Worm (Caenorhabditis elegans) whole organism, L4 larva: Measurements from ENCODE around the gene R13H4.2.

Experiments
- D1046.2 ChIP-seq: fragments of 200-800 bp; sonication (Bioruptor generic); IDR thresholded peaks from 2 replicates; pipeline ENCODE4 v1.3.6; 2022; ENCODE audit warnings: missing genetic modification characterization, missing compliant biosample characterization
- F10B5.3 ChIP-seq: sonication (generic microtip); optimal IDR thresholded peaks from 2 replicates; lab custom pipeline; 2016; ENCODE audit warnings: mild to moderate bottlenecking, missing genetic modification characterization, missing compliant biosample characterization
- R02D3.7 ChIP-seq: fragments of 150-350 bp; sonication (generic microtip); optimal IDR thresholded peaks from 3 replicates; lab custom pipeline; 2014; ENCODE audit warnings: missing biosample characterization, missing genetic modification characterization
- T20F7.1 ChIP-seq: fragments of 200-800 bp; sonication (Bioruptor generic); optimal IDR thresholded peaks from 2 replicates; lab custom pipeline; 2018; ENCODE audit warnings: mild to moderate bottlenecking, missing genetic modification characterization, missing compliant biosample characterization
- ama-1 ChIP-seq: fragments of 150-350 bp; optimal IDR thresholded peaks from 2 replicates; lab custom pipeline; 2014; ENCODE audit warnings: inconsistent platforms, mixed read lengths
- ceh-20 ChIP-seq: fragments of 200-800 bp; sonication (Bioruptor generic); IDR thresholded peaks from 2 replicates; pipeline ENCODE4 v1.3.6; 2022; ENCODE audit warnings: missing genetic modification reagents, missing genetic modification characterization, missing compliant biosample characterization
- ceh-44 ChIP-seq: fragments of 200-800 bp; sonication (Bioruptor generic); IDR thresholded peaks from 2 replicates; pipeline ENCODE4 v1.3.6; 2022; ENCODE audit warnings: missing genetic modification reagents, missing genetic modification characterization, missing compliant biosample characterization
- ceh-82 ChIP-seq: sonication (generic microtip); optimal IDR thresholded peaks from 2 replicates; lab custom pipeline; 2017; ENCODE audit warnings: missing biosample characterization, missing genetic modification characterization
- ces-1 ChIP-seq: fragments of 150-350 bp; sonication (generic microtip); optimal IDR thresholded peaks from 4 replicates; lab custom pipeline; 2014; ENCODE audit warnings: missing biosample characterization, missing genetic modification reagents, missing genetic modification characterization
- cey-2 ChIP-seq: sonication (generic microtip); optimal IDR thresholded peaks from 3 replicates; lab custom pipeline; 2017; ENCODE audit warnings: missing genetic modification characterization, mild to moderate bottlenecking, missing compliant biosample characterization, antibody characterized with exemption, borderline replicate concordance; ENCODE audit not compliant: insufficient read depth
- daf-12 ChIP-seq: fragments of 150-350 bp; optimal IDR thresholded peaks from 2 replicates; lab custom pipeline; 2014; ENCODE audit warnings: missing biosample characterization, missing genetic modification reagents, missing genetic modification characterization
- dmd-6 ChIP-seq: fragments of 200-800 bp; sonication (Bioruptor generic); IDR thresholded peaks from 2 replicates; pipeline ENCODE4 v1.3.6; 2022; ENCODE audit warnings: missing genetic modification reagents, missing genetic modification characterization, missing compliant biosample characterization
- dpl-1 ChIP-seq: fragments of 150-350 bp; optimal IDR thresholded peaks from 2 replicates; lab custom pipeline; 2014; ENCODE audit warnings: missing biosample characterization, missing genetic modification reagents, missing genetic modification characterization
- dve-1 ChIP-seq: sonication (generic microtip); optimal IDR thresholded peaks from 2 replicates; lab custom pipeline; 2017; ENCODE audit warnings: antibody characterized with exemption, mild to moderate bottlenecking, missing genetic modification characterization, missing compliant biosample characterization; ENCODE audit not compliant: insufficient read depth
- egl-27 ChIP-seq: sonication (generic microtip); optimal IDR thresholded peaks from 3 replicates; lab custom pipeline; 2017; ENCODE audit warnings: missing biosample characterization, missing genetic modification reagents, missing genetic modification characterization
- gei-8 ChIP-seq: fragments of 200-800 bp; sonication (Bioruptor generic); optimal IDR thresholded peaks from 2 replicates; lab custom pipeline; 2018; ENCODE audit warnings: mild to moderate bottlenecking, missing genetic modification characterization, missing compliant biosample characterization
- hif-1 ChIP-seq, 2 experiments: sonication (generic microtip); optimal IDR thresholded peaks; 2 replicates each; lab custom pipeline; 2016 to 2017; ENCODE audit warnings: missing compliant biosample characterization in 2 of 2, missing genetic modification characterization in 2 of 2, missing genetic modification reagents in 2 of 2, missing genotype in 2 of 2, mild to moderate bottlenecking in 1 of 2
- hlh-30 ChIP-seq: sonication (generic microtip); optimal IDR thresholded peaks from 2 replicates; lab custom pipeline; 2017; ENCODE audit warnings: antibody characterized with exemption, mild to moderate bottlenecking, missing genetic modification characterization, missing compliant biosample characterization; ENCODE audit not compliant: insufficient read depth
- lim-7 ChIP-seq: fragments of 200-800 bp; sonication (Bioruptor generic); IDR thresholded peaks from 2 replicates; pipeline ENCODE4 v1.3.6; 2022; ENCODE audit warnings: missing genetic modification characterization, missing compliant biosample characterization
- lin-1 ChIP-seq: fragments of 200-800 bp; sonication (Bioruptor generic); IDR thresholded peaks from 2 replicates; pipeline ENCODE4 v1.3.6; 2022; ENCODE audit warnings: missing genetic modification reagents, missing genetic modification characterization, missing compliant biosample characterization
- lin-13 ChIP-seq: fragments of 150-350 bp; optimal IDR thresholded peaks from 2 replicates; lab custom pipeline; 2014; ENCODE audit warnings: missing biosample characterization, missing genetic modification reagents, missing genetic modification characterization
- lin-15B ChIP-seq: fragments of 150-350 bp; sonication (generic microtip); optimal IDR thresholded peaks from 3 replicates; lab custom pipeline; 2014; ENCODE audit warnings: missing biosample characterization, missing genetic modification characterization
- lin-29 ChIP-seq: fragments of 200-800 bp; sonication (Bioruptor generic); IDR thresholded peaks from 2 replicates; pipeline ENCODE4 v1.3.6; 2022; ENCODE audit warnings: missing genetic modification reagents, missing genetic modification characterization, missing compliant biosample characterization
- lin-39 ChIP-seq: fragments of 150-350 bp; optimal IDR thresholded peaks from 2 replicates; lab custom pipeline; 2014; ENCODE audit warnings: missing biosample characterization, missing genetic modification reagents, missing genetic modification characterization
- lir-3 ChIP-seq: sonication (generic microtip); optimal IDR thresholded peaks from 2 replicates; lab custom pipeline; 2016; ENCODE audit warnings: mild to moderate bottlenecking, missing genetic modification characterization, missing compliant biosample characterization
- lsy-2 ChIP-seq, 2 experiments: fragments of 150-350 bp in 1 of 2; sonication (generic microtip) in 1 of 2; optimal IDR thresholded peaks; 2 replicates each; lab custom pipeline; 2014 to 2017; ENCODE audit warnings: missing biosample characterization in 2 of 2, missing genetic modification characterization in 2 of 2
- madf-5 ChIP-seq, 2 experiments: fragments of 200-800 bp; sonication (Bioruptor generic); IDR thresholded peaks; 2 replicates each; pipeline ENCODE4 v1.3.6; 2022; ENCODE audit warnings: missing compliant biosample characterization in 2 of 2, missing genetic modification characterization in 2 of 2
- madf-9 ChIP-seq: fragments of 200-800 bp; sonication (Bioruptor generic); conservative IDR thresholded peaks from 2 replicates; pipeline ENCODE4 v1.3.6; 2022; ENCODE audit warnings: missing genetic modification reagents, missing genetic modification characterization, missing compliant biosample characterization
- mdt-29 ChIP-seq: fragments of 200-800 bp; sonication (Bioruptor generic); IDR thresholded peaks from 2 replicates; pipeline ENCODE4 v1.3.6; 2022; ENCODE audit warnings: missing genetic modification reagents, missing genetic modification characterization, missing compliant biosample characterization
- mep-1 ChIP-seq: fragments of 150-350 bp; sonication (generic microtip); optimal IDR thresholded peaks from 3 replicates; lab custom pipeline; 2014; ENCODE audit warnings: missing biosample characterization, missing genetic modification characterization
- mes-2 ChIP-seq: sonication (generic microtip); optimal IDR thresholded peaks from 2 replicates; lab custom pipeline; 2016; ENCODE audit warnings: missing genotype, mild to moderate bottlenecking, missing genetic modification characterization, missing compliant biosample characterization; ENCODE audit not compliant: poor library complexity, severe bottlenecking
- mxl-2 ChIP-seq: fragments of 200-800 bp; sonication (Bioruptor generic); conservative IDR thresholded peaks from 2 replicates; pipeline ENCODE4 v1.3.6; 2022; ENCODE audit warnings: missing genetic modification reagents, missing genetic modification characterization, missing compliant biosample characterization
- nhr-10 ChIP-seq: fragments of 150-350 bp; optimal IDR thresholded peaks from 2 replicates; lab custom pipeline; 2014; ENCODE audit warnings: missing biosample characterization, missing genetic modification characterization
- nhr-237 ChIP-seq: sonication (generic microtip); optimal IDR thresholded peaks from 2 replicates; lab custom pipeline; 2017; ENCODE audit warnings: missing biosample characterization, missing genetic modification characterization
- nhr-25 ChIP-seq: sonication (generic microtip); optimal IDR thresholded peaks from 2 replicates; lab custom pipeline; 2017; ENCODE audit warnings: missing genetic modification characterization, mild to moderate bottlenecking, missing compliant biosample characterization, antibody characterized with exemption, moderate library complexity, borderline replicate concordance; ENCODE audit not compliant: insufficient read depth
- nhr-28 ChIP-seq: fragments of 150-350 bp; optimal IDR thresholded peaks from 2 replicates; lab custom pipeline; 2014; ENCODE audit warnings: missing biosample characterization, missing genetic modification characterization
- nhr-41 ChIP-seq: fragments of 200-800 bp; sonication (Bioruptor generic); IDR thresholded peaks from 2 replicates; pipeline ENCODE4 v1.3.6; 2022; ENCODE audit warnings: missing genetic modification reagents, missing genetic modification characterization, missing compliant biosample characterization
- nhr-48 ChIP-seq: sonication (generic microtip); optimal IDR thresholded peaks from 2 replicates; lab custom pipeline; 2016; ENCODE audit warnings: mild to moderate bottlenecking, missing genetic modification characterization, missing compliant biosample characterization
- nhr-77 ChIP-seq: fragments of 150-350 bp; optimal IDR thresholded peaks from 2 replicates; lab custom pipeline; 2014; ENCODE audit warnings: missing biosample characterization, missing genetic modification characterization
- rbr-2 ChIP-seq: sonication (generic microtip); optimal IDR thresholded peaks from 2 replicates; lab custom pipeline; 2016; ENCODE audit warnings: missing genotype, missing genetic modification characterization, missing compliant biosample characterization
- skn-1 ChIP-seq: fragments of 150-350 bp; optimal IDR thresholded peaks from 2 replicates; lab custom pipeline; 2014; ENCODE audit warnings: missing biosample characterization, missing genetic modification characterization
- snpc-1.2 ChIP-seq: fragments of 200-800 bp; sonication (Bioruptor generic); IDR thresholded peaks from 2 replicates; pipeline ENCODE4 v1.3.6; 2022; ENCODE audit warnings: missing genetic modification reagents, missing genetic modification characterization, missing compliant biosample characterization
- snpc-4 ChIP-seq: fragments of 150-350 bp; optimal IDR thresholded peaks from 2 replicates; lab custom pipeline; 2014; ENCODE audit warnings: missing biosample characterization, missing genetic modification characterization
- spr-1 ChIP-seq: sonication (generic microtip); optimal IDR thresholded peaks from 2 replicates; lab custom pipeline; 2016; ENCODE audit warnings: mild to moderate bottlenecking, missing genetic modification characterization, missing compliant biosample characterization
- tra-1 ChIP-seq: fragments of 200-800 bp; sonication (Bioruptor generic); IDR thresholded peaks from 2 replicates; pipeline ENCODE4 v1.3.6; 2022; ENCODE audit warnings: missing genetic modification reagents, missing genetic modification characterization, missing compliant biosample characterization
- zag-1 ChIP-seq: fragments of 150-350 bp; optimal IDR thresholded peaks from 2 replicates; lab custom pipeline; 2014; ENCODE audit warnings: missing biosample characterization, missing genetic modification characterization
- zfp-2 ChIP-seq: sonication (generic microtip); optimal IDR thresholded peaks from 2 replicates; lab custom pipeline; 2016; ENCODE audit warnings: mild to moderate bottlenecking, missing genetic modification characterization, missing compliant biosample characterization
- zip-11 ChIP-seq: fragments of 200-800 bp; sonication (Bioruptor generic); IDR thresholded peaks from 2 replicates; pipeline ENCODE4 v1.3.6; 2022; ENCODE audit warnings: missing genetic modification characterization, missing compliant biosample characterization
- zip-2 ChIP-seq: fragments of 150-350 bp; optimal IDR thresholded peaks from 2 replicates; lab custom pipeline; 2014; ENCODE audit warnings: missing biosample characterization, missing genetic modification characterization
- ztf-7 ChIP-seq: fragments of 150-350 bp; optimal IDR thresholded peaks from 2 replicates; lab custom pipeline; 2014; ENCODE audit warnings: missing biosample characterization, missing genetic modification characterization

The R13H4.2 gene

ce11 chrV:11802508-11802907, 33.7 kb upstream of the R13H4.2 start (continued):
- TF ChIP-seq lir-3 (no peak), lin-1 (GFP tag; lab: Robert Waterston, UW) (no peak), lin-29 (GFP tag; lab: Robert Waterston, UW) (no peak), lin-13 (GFP tag; lab: Kevin White, UChicago) (no peak), cey-2 (tag; lab: Kevin White, UChicago) (peak; percentile 94), zip-2 (tag; lab: Kevin White, UChicago) (no peak), nhr-77 (tag; lab: Kevin White, UChicago) (no peak), zag-1 (tag; lab: Kevin White, UChicago) (no peak), rbr-2 (tag; lab: Kevin White, UChicago) (peak; percentile 6), dpl-1 (GFP tag; lab: Kevin White, UChicago) (no peak), dmd-6 (peak; percentile 87), mep-1 (tag; lab: Kevin White, UChicago) (peak; percentile 48), lim-7 (no peak), ceh-44 (no peak), nhr-10 (no peak), mxl-2 (GFP tag; lab: Robert Waterston, UW) (no peak), tra-1 (peak; percentile 61; the same call in 1 of the 2 replicates), R02D3.7 (tag; lab: Kevin White, UChicago) (no peak), ama-1 (no peak), lin-15B (tag; lab: Kevin White, UChicago) (no peak), ceh-20 (GFP tag; lab: Robert Waterston, UW) (peak; percentile 75; the same call in 1 of the 2 replicates), ceh-82 (tag; lab: Kevin White, UChicago) (no peak), hif-1 (tag; optimal IDR thresholded peaks at IDR 0.05; lab: Kevin White, UChicago) (no peak), zip-11 (GFP tag; lab: Robert Waterston, UW) (no peak), mdt-29 (GFP tag; lab: Robert Waterston, UW) (no peak), nhr-237 (tag; lab: Kevin White, UChicago) (peak; percentile 24), nhr-48 (tag; lab: Kevin White, UChicago) (peak; percentile 98), snpc-1.2 (GFP tag; lab: Robert Waterston, UW) (no peak), zfp-2 (tag; lab: Kevin White, UChicago) (no peak), mes-2 (tag; lab: Kevin White, UChicago) (no peak), F10B5.3 (tag; lab: Kevin White, UChicago) (no peak), skn-1 (no peak), snpc-4 (tag; lab: Kevin White, UChicago) (no peak)

- TF ChIP-seq dmd-6 (peak; percentile 70), nhr-28 (peak; percentile 49), nhr-25 (tag; lab: Kevin White, UChicago) (peak; percentile 33), hif-1 (tag; optimal IDR thresholded peaks at IDR 0.05; lab: Kevin White, UChicago) (no peak), madf-9 (no peak), nhr-48 (tag; lab: Kevin White, UChicago) (peak; percentile 8), lim-7 (no peak), madf-5 (GFP tag; IDR thresholded peaks at IDR 0.05; lab: Robert Waterston, UW) (no peak), T20F7.1 (GFP tag; lab: Kevin White, UChicago) (no peak), lin-39 (no peak), mep-1 (tag; lab: Kevin White, UChicago) (no peak), D1046.2 (GFP tag; lab: Robert Waterston, UW) (no peak), daf-12 (tag; lab: Kevin White, UChicago) (no peak), ztf-7 (tag; lab: Kevin White, UChicago) (peak; percentile 78), ces-1 (GFP tag; lab: Kevin White, UChicago) (no peak), hlh-30 (peak; percentile 72), cey-2 (tag; lab: Kevin White, UChicago) (peak; percentile 37), spr-1 (no peak), lsy-2 (tag; optimal IDR thresholded peaks at IDR 0.05; lab: Kevin White, UChicago) (peak in 1 of 2 experiments; percentile 48), ceh-20 (GFP tag; lab: Robert Waterston, UW) (peak; percentile 66; the same call in 1 of the 2 replicates), egl-27 (tag; lab: Kevin White, UChicago) (no peak), nhr-41 (GFP tag; lab: Robert Waterston, UW) (no peak), gei-8 (peak; percentile 55), dve-1 (tag; lab: Kevin White, UChicago) (peak; percentile 28)
Measured at ce11 chrV:11803518-11803994, 32.6 kb upstream of the R13H4.2 start.
